Worm (Caenorhabditis elegans): ENCODE results near the gene F42C5.6.

- TF ChIP-seq him-1 (tag; optimal IDR thresholded peaks at IDR 0.05) (no peak), W03F9.2 (tag; optimal IDR thresholded peaks at IDR 0.05) (no peak), dao-5 (tag; optimal IDR thresholded peaks at IDR 0.05) (no peak)
Measured at ce11 chrIV:7285839-7286238, 23.0 kb downstream of the F42C5.6 start, which contains the start of gene C06E4.8.
